In the genomic region with DNA sequence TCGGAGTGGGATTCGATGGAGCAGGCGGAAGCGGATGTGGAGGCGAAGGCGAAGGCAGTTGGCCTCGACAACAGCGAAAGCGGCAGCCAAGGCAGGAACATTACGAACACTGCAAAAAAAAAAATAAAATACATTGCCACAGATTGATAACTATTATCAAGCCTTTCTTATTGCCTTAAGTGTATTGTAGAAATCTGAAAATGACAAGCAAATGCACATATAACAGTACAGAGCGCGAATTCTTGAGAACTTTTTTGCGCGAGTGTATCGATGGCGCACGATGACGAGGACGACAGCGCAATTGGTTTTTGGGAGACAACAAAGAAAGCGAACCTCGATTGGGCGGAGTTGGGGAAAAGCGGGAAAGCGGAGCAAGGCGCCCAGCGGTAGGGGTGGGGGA, we compare ENCODE assay signal across 3 fruit fly cellular contexts.
A peak's percentile ranks its signal among the peaks of the same experiment; 100 is the strongest.
TF ChIP-seq lines count a peak whose summit lies in the region.

No protein-coding gene starts in this region.

- no peak for TF ChIP-seq CTCF in whole organism, embryonic (GFP tag; optimal IDR thresholded peaks at IDR 0.05; lab: Kevin White, UChicago)

TF ChIP-seq in whole organism, embryonic, 481 proteins besides CTCF, POLR2A, EP300 and RAD21 (continues in another document):
- peak; percentile 68 for TF ChIP-seq slbo (GFP tag; IDR thresholded peaks at IDR 0.05; lab: Robert Waterston, UW)
- peak; percentile 20 for TF ChIP-seq CG7556 (GFP tag; optimal IDR thresholded peaks at IDR 0.05; lab: Kevin White, UChicago)
- TF ChIP-seq stc (GFP tag; IDR thresholded peaks at IDR 0.05; lab: Robert Waterston, UW): no peak
- TF ChIP-seq dysf (GFP tag; IDR thresholded peaks at IDR 0.05; lab: Robert Waterston, UW): peak; percentile 46; the same call in 1 of the 3 replicates
- TF ChIP-seq Xbp1 (GFP tag; optimal IDR thresholded peaks at IDR 0.05; lab: Kevin White, UChicago): peak; percentile 27
- TF ChIP-seq prd (optimal IDR thresholded peaks at IDR 0.05; lab: Kevin White, UChicago): no peak
- 0 out of 3 replicates have a peak, but pooled peaks have one; percentile 30 for TF ChIP-seq prd (GFP tag; IDR thresholded peaks at IDR 0.05; lab: Robert Waterston, UW)
- TF ChIP-seq ap (GFP tag; IDR thresholded peaks at IDR 0.05; lab: Robert Waterston, UW): no peak
- TF ChIP-seq Rfx (GFP tag; IDR thresholded peaks at IDR 0.05; lab: Robert Waterston, UW): peak; percentile 63
- peak; percentile 42 for TF ChIP-seq Ets65A (GFP tag; lab: Kevin White, UChicago)
- no peak for TF ChIP-seq CG4707 (GFP tag; optimal IDR thresholded peaks at IDR 0.05; lab: Kevin White, UChicago)
- no peak for TF ChIP-seq ab (GFP tag; optimal IDR thresholded peaks at IDR 0.05; lab: Kevin White, UChicago)
- TF ChIP-seq vvl (GFP tag; IDR thresholded peaks at IDR 0.05; lab: Robert Waterston, UW): peak; percentile 34
- TF ChIP-seq CG4360 (GFP tag; IDR thresholded peaks at IDR 0.05; lab: Robert Waterston, UW): no peak
- TF ChIP-seq CG11723 (GFP tag; optimal IDR thresholded peaks at IDR 0.05; lab: Kevin White, UChicago): no peak
- no peak for TF ChIP-seq CG16779 (GFP tag; IDR thresholded peaks at IDR 0.05; lab: Robert Waterston, UW)
- TF ChIP-seq CG4328 (GFP tag; optimal IDR thresholded peaks at IDR 0.05; lab: Kevin White, UChicago): no peak
- TF ChIP-seq CG8765 (GFP tag; IDR thresholded peaks at IDR 0.05; lab: Robert Waterston, UW): no peak
- no peak for TF ChIP-seq pfk (GFP tag; optimal IDR thresholded peaks at IDR 0.05; lab: Kevin White, UChicago)
- TF ChIP-seq lab (GFP tag; optimal IDR thresholded peaks at IDR 0.05; lab: Kevin White, UChicago): peak; percentile 65
- no peak for TF ChIP-seq CG2202 (tag; optimal IDR thresholded peaks at IDR 0.05; lab: Kevin White, UChicago)
- peak; percentile 5 for TF ChIP-seq tio (GFP tag; optimal IDR thresholded peaks at IDR 0.05; lab: Kevin White, UChicago)
- TF ChIP-seq CG9932 (GFP tag; IDR thresholded peaks at IDR 0.05; lab: Robert Waterston, UW): peak; percentile 53; the same call in 1 of the 2 replicates
- TF ChIP-seq Atf6 (GFP tag; IDR thresholded peaks at IDR 0.05; lab: Robert Waterston, UW): 0 out of 2 replicates have a peak, but pooled peaks have one; percentile 30
- peak; percentile 29; the same call in 1 of the 4 replicates for TF ChIP-seq Gug (GFP tag; IDR thresholded peaks at IDR 0.05; lab: Robert Waterston, UW)
- TF ChIP-seq Hr51 (GFP tag; optimal IDR thresholded peaks at IDR 0.05; lab: Kevin White, UChicago): peak in 1 of 2 experiments; percentile 24
- no peak for TF ChIP-seq CG1233 (GFP tag; optimal IDR thresholded peaks at IDR 0.05; lab: Kevin White, UChicago)
- no peak for TF ChIP-seq grn (GFP tag; optimal IDR thresholded peaks at IDR 0.05; lab: Kevin White, UChicago)
- TF ChIP-seq CG13424 (tag; optimal IDR thresholded peaks at IDR 0.05; lab: Kevin White, UChicago): no peak

TF ChIP-seq in whole organism, prepupa, 60 proteins besides CTCF, POLR2A, EP300 and RAD21:
- no peak for TF ChIP-seq Sox14 (GFP tag; optimal IDR thresholded peaks at IDR 0.05; lab: Kevin White, UChicago)
- peak; percentile 5 for TF ChIP-seq CG3919 (GFP tag; optimal IDR thresholded peaks at IDR 0.05; lab: Kevin White, UChicago)
- no peak for TF ChIP-seq CG32006 (GFP tag; optimal IDR thresholded peaks at IDR 0.05; lab: Kevin White, UChicago)
- TF ChIP-seq Eip78C (GFP tag; lab: Kevin White, UChicago): peak; percentile 35
- peak; percentile 39 for TF ChIP-seq svp (GFP tag; lab: Kevin White, UChicago)

TF ChIP-seq in whole organism, pupa, 21 proteins besides CTCF, POLR2A, EP300 and RAD21:
- TF ChIP-seq CG32121 (GFP tag; IDR thresholded peaks at IDR 0.05; lab: Robert Waterston, UW) (no peak), Pif1A (GFP tag; optimal IDR thresholded peaks at IDR 0.05; lab: Kevin White, UChicago) (no peak), CG4496 (GFP tag; IDR thresholded peaks at IDR 0.05; lab: Robert Waterston, UW) (0 out of 3 replicates have a peak, but pooled peaks have one; percentile 31), rn (GFP tag; IDR thresholded peaks at IDR 0.05; lab: Robert Waterston, UW) (no peak)
TF ChIP-seq in whole organism, pupa: peak in this region for 1.

Comparison
In these comparisons a context has a peak if more than half of its experiments do, and no peak if none do; other contexts are left out.
1. Of the 7 proteins assayed by ChIP-seq in both whole organism, embryonic and whole organism, prepupa: peak only in whole organism, embryonic: Gug; only in whole organism, prepupa: none; in both: none; in neither: 6.